Worm (Caenorhabditis elegans) whole organism, L1 larva: ENCODE results near the gene C54D10.4.

Experiments
- C16A3.4 ChIP-seq: fragments of 150-350 bp; optimal IDR thresholded peaks from 2 replicates; lab custom pipeline; 2014; ENCODE audit warnings: missing biosample characterization, missing genetic modification characterization
- Y116A8C.19 ChIP-seq: sonication (generic microtip); optimal IDR thresholded peaks from 2 replicates; lab custom pipeline; 2016; ENCODE audit warnings: missing compliant biosample characterization, missing genetic modification characterization, borderline replicate concordance
- aly-2 ChIP-seq: fragments of 150-350 bp; optimal IDR thresholded peaks from 2 replicates; lab custom pipeline; 2014; ENCODE audit warnings: missing biosample characterization, missing genetic modification characterization
- ceh-63 ChIP-seq: fragments of 200-800 bp; sonication (Bioruptor generic); optimal IDR thresholded peaks from 2 replicates; lab custom pipeline; 2018; ENCODE audit warnings: mild to moderate bottlenecking, missing genetic modification characterization, missing compliant biosample characterization
- ceh-82 ChIP-seq, 3 experiments: fragments of 150-350 bp in 1 of 3; sonication (generic microtip) in 2 of 3; optimal IDR thresholded peaks; 2 replicates each; lab custom pipeline; 2014 to 2017; ENCODE audit warnings: missing biosample characterization in 3 of 3, missing genetic modification characterization in 3 of 3
- ceh-88 ChIP-seq: fragments of 200-800 bp; sonication (Bioruptor generic); IDR thresholded peaks from 2 replicates; pipeline ENCODE4 v1.3.6; 2022; ENCODE audit warnings: missing genetic modification characterization, missing compliant biosample characterization
- dsc-1 ChIP-seq: sonication (generic microtip); optimal IDR thresholded peaks from 2 replicates; lab custom pipeline; 2016; ENCODE audit warnings: mild to moderate bottlenecking, missing genetic modification characterization, missing compliant biosample characterization
- efl-3 ChIP-seq: fragments of 200-800 bp; sonication (Bioruptor generic); optimal IDR thresholded peaks from 2 replicates; lab custom pipeline; 2018; ENCODE audit warnings: mild to moderate bottlenecking, missing genetic modification characterization, missing compliant biosample characterization
- egl-13 ChIP-seq: sonication (generic microtip); optimal IDR thresholded peaks from 2 replicates; lab custom pipeline; 2016; ENCODE audit warnings: missing genotype, missing genetic modification reagents, missing genetic modification characterization, missing compliant biosample characterization
- elt-2 ChIP-seq: sonication (generic microtip); optimal IDR thresholded peaks from 2 replicates; lab custom pipeline; 2016; ENCODE audit warnings: missing genetic modification characterization, mild to moderate bottlenecking, inconsistent platforms, missing compliant biosample characterization, missing genetic modification reagents
- fkh-10 ChIP-seq: sonication (generic microtip); optimal IDR thresholded peaks from 2 replicates; lab custom pipeline; 2017; ENCODE audit warnings: missing biosample characterization, missing genetic modification reagents, missing genetic modification characterization
- fkh-4 ChIP-seq: sonication (generic microtip); optimal IDR thresholded peaks from 2 replicates; lab custom pipeline; 2016; ENCODE audit warnings: missing compliant biosample characterization, missing genetic modification characterization, borderline replicate concordance
- hlh-17 ChIP-seq: fragments of 200-800 bp; sonication (Bioruptor generic); optimal IDR thresholded peaks from 2 replicates; lab custom pipeline; 2018; ENCODE audit warnings: missing genetic modification characterization, mild to moderate bottlenecking, missing compliant biosample characterization, moderate library complexity, borderline replicate concordance
- hpl-2 ChIP-seq: fragments of 150-350 bp; optimal IDR thresholded peaks from 2 replicates; lab custom pipeline; 2014; ENCODE audit warnings: missing biosample characterization, missing genetic modification reagents, missing genetic modification characterization
- irx-1 ChIP-seq: sonication (generic microtip); optimal IDR thresholded peaks from 2 replicates; lab custom pipeline; 2016; ENCODE audit warnings: missing genetic modification characterization, missing compliant biosample characterization
- isw-1 ChIP-seq: fragments of 200-800 bp; sonication (Bioruptor generic); IDR thresholded peaks from 2 replicates; pipeline ENCODE4 v1.3.6; 2022; ENCODE audit warnings: missing genetic modification characterization, missing compliant biosample characterization
- jun-1 ChIP-seq: fragments of 150-350 bp; optimal IDR thresholded peaks from 2 replicates; lab custom pipeline; 2014; ENCODE audit warnings: missing biosample characterization, missing genetic modification reagents, missing genetic modification characterization
- lin-13 ChIP-seq: fragments of 150-350 bp; optimal IDR thresholded peaks from 2 replicates; lab custom pipeline; 2014; ENCODE audit warnings: missing biosample characterization, missing genetic modification reagents, missing genetic modification characterization
- lin-14 ChIP-seq: fragments of 200-800 bp; sonication (Bioruptor generic); optimal IDR thresholded peaks from 2 replicates; lab custom pipeline; 2018; ENCODE audit warnings: mild to moderate bottlenecking, missing genetic modification characterization, moderate library complexity, missing compliant biosample characterization
- mep-1 ChIP-seq: fragments of 150-350 bp; optimal IDR thresholded peaks from 2 replicates; lab custom pipeline; 2014; ENCODE audit warnings: missing biosample characterization, missing genetic modification characterization
- nhr-19 ChIP-seq: fragments of 200-800 bp; sonication (Bioruptor generic); conservative IDR thresholded peaks from 2 replicates; pipeline ENCODE4 v1.3.6; 2022; ENCODE audit warnings: missing genetic modification characterization, missing compliant biosample characterization
- nhr-237 ChIP-seq: fragments of 150-350 bp; optimal IDR thresholded peaks from 2 replicates; lab custom pipeline; 2014; ENCODE audit warnings: missing biosample characterization, missing genetic modification characterization
- nhr-71 ChIP-seq: sonication (generic microtip); optimal IDR thresholded peaks from 2 replicates; lab custom pipeline; 2016; ENCODE audit warnings: mild to moderate bottlenecking, missing genetic modification characterization, moderate library complexity, missing compliant biosample characterization
- nhr-84 ChIP-seq: sonication (generic microtip); optimal IDR thresholded peaks from 2 replicates; lab custom pipeline; 2017; ENCODE audit warnings: missing biosample characterization, missing genetic modification characterization
- pag-3 ChIP-seq: sonication (generic microtip); optimal IDR thresholded peaks from 2 replicates; lab custom pipeline; 2017; ENCODE audit warnings: missing genetic modification characterization, mild to moderate bottlenecking, missing compliant biosample characterization, antibody characterized with exemption, borderline replicate concordance; ENCODE audit not compliant: insufficient read depth
- pax-3 ChIP-seq: fragments of 200-800 bp; sonication (Bioruptor generic); optimal IDR thresholded peaks from 2 replicates; lab custom pipeline; 2018; ENCODE audit warnings: mild to moderate bottlenecking, missing genetic modification characterization, moderate library complexity, missing compliant biosample characterization
- skn-1 ChIP-seq: fragments of 150-350 bp; optimal IDR thresholded peaks from 2 replicates; lab custom pipeline; 2014; ENCODE audit warnings: missing biosample characterization, missing genetic modification characterization
- snpc-4 ChIP-seq: fragments of 150-350 bp; optimal IDR thresholded peaks from 2 replicates; lab custom pipeline; 2014; ENCODE audit warnings: missing biosample characterization, missing genetic modification characterization
- sox-4 ChIP-seq: sonication (generic microtip); optimal IDR thresholded peaks from 2 replicates; lab custom pipeline; 2016; ENCODE audit warnings: missing genetic modification characterization, missing compliant biosample characterization
- sup-37 ChIP-seq: fragments of 200-800 bp; sonication (Bioruptor generic); optimal IDR thresholded peaks from 2 replicates; lab custom pipeline; 2018; ENCODE audit warnings: mild to moderate bottlenecking, missing genetic modification characterization, missing compliant biosample characterization
- swsn-7 ChIP-seq: sonication (generic microtip); optimal IDR thresholded peaks from 2 replicates; lab custom pipeline; 2016; ENCODE audit warnings: missing genetic modification characterization, missing compliant biosample characterization
- tbx-2 ChIP-seq: sonication (generic microtip); optimal IDR thresholded peaks from 2 replicates; lab custom pipeline; 2016; ENCODE audit warnings: missing genetic modification characterization, missing compliant biosample characterization
- tlp-1 ChIP-seq: fragments of 150-350 bp; optimal IDR thresholded peaks from 2 replicates; lab custom pipeline; 2014; ENCODE audit warnings: missing biosample characterization, missing genetic modification characterization
- unc-30 ChIP-seq: sonication (generic microtip); optimal IDR thresholded peaks from 2 replicates; lab custom pipeline; 2017; ENCODE audit warnings: missing biosample characterization, missing genetic modification characterization
- unc-86 ChIP-seq: sonication (generic microtip); optimal IDR thresholded peaks from 2 replicates; lab custom pipeline; 2016; ENCODE audit warnings: missing genetic modification characterization, missing compliant biosample characterization
- unc-98 ChIP-seq: fragments of 200-800 bp; sonication (Bioruptor generic); IDR thresholded peaks from 2 replicates; pipeline ENCODE4 v1.3.6; 2022; ENCODE audit warnings: missing genetic modification characterization, missing compliant biosample characterization
- vab-15 ChIP-seq: sonication (generic microtip); optimal IDR thresholded peaks from 2 replicates; lab custom pipeline; 2017; ENCODE audit warnings: missing genotype, mild to moderate bottlenecking, missing genetic modification characterization, missing compliant biosample characterization
- xbp-1 ChIP-seq: sonication (generic microtip); optimal IDR thresholded peaks from 2 replicates; lab custom pipeline; 2016; ENCODE audit warnings: missing genetic modification characterization, missing compliant biosample characterization
- zag-1 ChIP-seq: fragments of 150-350 bp; optimal IDR thresholded peaks from 2 replicates; lab custom pipeline; 2014; ENCODE audit warnings: missing biosample characterization, missing genetic modification characterization
- ztf-4 ChIP-seq: fragments of 150-350 bp; optimal IDR thresholded peaks from 2 replicates; lab custom pipeline; 2014; ENCODE audit warnings: missing biosample characterization, missing genetic modification characterization

Gene C54D10.4

DNA sequence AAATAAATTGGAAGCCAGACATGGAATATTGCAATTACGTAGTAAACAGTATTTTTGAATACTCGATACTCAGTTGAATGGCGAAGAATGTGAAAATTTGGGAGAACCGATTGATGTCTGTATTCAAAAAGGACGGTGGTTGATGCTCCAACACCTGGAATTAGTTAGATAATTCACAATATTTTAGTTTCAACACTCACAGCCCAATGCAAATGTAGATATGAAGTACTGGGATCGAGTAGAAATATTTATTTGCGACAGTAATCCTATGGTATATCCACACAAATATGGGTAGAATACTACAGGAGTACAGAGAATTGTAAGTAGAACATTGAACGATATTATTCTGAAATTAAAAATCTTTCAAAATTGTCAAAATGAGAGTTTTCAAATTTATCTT is 12.4 kb upstream of the C54D10.4 start:
- TF ChIP-seq ztf-4 (tag; lab: Kevin White, UChicago) (no peak), fkh-10 (GFP tag; lab: Kevin White, UChicago) (no peak), ceh-88 (GFP tag; lab: Robert Waterston, UW) (no peak), skn-1 (tag; lab: Kevin White, UChicago) (no peak), Y116A8C.19 (no peak)

DNA sequence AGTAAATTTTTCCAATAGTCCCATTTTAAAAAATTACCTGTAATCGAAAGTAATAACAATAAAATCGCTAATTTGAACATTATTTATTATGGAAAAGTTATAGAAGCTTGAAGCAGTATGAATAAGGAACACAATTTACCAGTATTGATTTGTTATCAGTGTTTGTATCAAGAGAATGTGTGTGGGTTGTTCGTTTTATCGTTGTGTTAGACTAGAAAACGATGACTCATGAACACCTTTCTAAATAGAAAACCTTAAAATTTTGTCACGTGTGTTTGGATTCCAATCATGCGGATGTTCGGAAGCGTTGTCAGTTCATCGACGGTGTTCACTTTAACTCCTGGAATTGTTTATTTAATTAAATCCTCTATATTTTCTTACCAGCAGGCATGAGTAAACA is 11.4 kb upstream of the C54D10.4 start, which contains the start of gene C54D10.13:
C54D10.13 (minus strand) TSS at position 179 of the 400 bp plus-strand sequence.
- TF ChIP-seq vab-15 (tag; lab: Kevin White, UChicago) (no peak), efl-3 (no peak), zag-1 (tag; lab: Kevin White, UChicago) (no peak), irx-1 (tag; lab: Kevin White, UChicago) (no peak), egl-13 (tag; lab: Kevin White, UChicago) (no peak), unc-98 (GFP tag; lab: Robert Waterston, UW) (no peak), nhr-19 (GFP tag; lab: Robert Waterston, UW) (no peak), nhr-71 (no peak), mep-1 (tag; lab: Kevin White, UChicago) (no peak), sup-37 (GFP tag; lab: Kevin White, UChicago) (no peak), tlp-1 (tag; lab: Kevin White, UChicago) (no peak), tbx-2 (tag; lab: Kevin White, UChicago) (no peak), snpc-4 (no peak)

DNA sequence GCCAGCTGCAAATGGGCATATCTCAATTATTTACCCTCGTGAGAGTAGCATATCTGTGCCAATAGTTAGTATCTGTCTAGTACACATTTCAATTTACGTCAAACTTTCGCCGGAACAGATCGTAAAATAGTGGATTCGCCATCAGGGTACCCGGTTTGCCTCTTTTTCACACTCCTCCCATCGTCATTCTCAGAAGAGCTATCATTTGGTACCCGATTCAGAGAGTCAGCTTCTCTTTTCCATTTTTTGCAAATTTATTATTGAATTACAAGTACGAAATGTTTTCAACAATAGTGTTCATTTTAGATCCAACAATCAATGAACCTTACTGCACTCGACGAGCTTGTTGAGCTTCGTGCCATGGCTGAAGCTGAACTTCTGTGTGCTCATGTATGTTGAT is 8.3 kb upstream of the C54D10.4 start, which contains the start of gene C54D10.5:
C54D10.5 (plus strand) TSS at position 301 of the 400 bp plus-strand sequence.
- TF ChIP-seq C16A3.4 (tag; lab: Kevin White, UChicago) (no peak), ceh-82 (tag; optimal IDR thresholded peaks at IDR 0.05; lab: Kevin White, UChicago) (no peak), snpc-4 (no peak), efl-3 (no peak), aly-2 (no peak), unc-30 (tag; lab: Kevin White, UChicago) (no peak), sox-4 (no peak), pag-3 (no peak), elt-2 (tag; lab: Kevin White, UChicago) (no peak)

DNA sequence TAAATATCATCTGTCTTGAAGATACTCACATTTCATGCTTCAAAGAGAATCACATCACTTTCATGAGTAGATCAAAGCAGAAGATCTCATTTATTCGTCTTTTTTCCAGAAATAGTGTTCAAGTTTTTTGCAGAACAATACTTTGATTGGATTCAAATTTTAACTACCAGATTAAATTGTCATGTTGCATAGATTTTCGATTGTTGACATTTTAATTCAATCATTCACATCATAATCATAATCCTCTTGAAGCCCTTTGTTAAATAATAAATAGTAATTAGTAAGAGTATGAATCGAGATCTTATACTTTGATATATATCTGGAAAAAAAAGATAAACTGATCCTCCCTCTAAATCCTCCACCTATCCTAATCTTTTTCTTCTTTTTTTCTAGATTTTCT is 7.1 kb upstream of the C54D10.4 start:
- no peak for TF ChIP-seq hlh-17
- peak; percentile 51 for TF ChIP-seq dsc-1 (tag; lab: Kevin White, UChicago)
- peak; percentile 70 for TF ChIP-seq pax-3
- no peak for TF ChIP-seq mep-1 (tag; lab: Kevin White, UChicago)

DNA sequence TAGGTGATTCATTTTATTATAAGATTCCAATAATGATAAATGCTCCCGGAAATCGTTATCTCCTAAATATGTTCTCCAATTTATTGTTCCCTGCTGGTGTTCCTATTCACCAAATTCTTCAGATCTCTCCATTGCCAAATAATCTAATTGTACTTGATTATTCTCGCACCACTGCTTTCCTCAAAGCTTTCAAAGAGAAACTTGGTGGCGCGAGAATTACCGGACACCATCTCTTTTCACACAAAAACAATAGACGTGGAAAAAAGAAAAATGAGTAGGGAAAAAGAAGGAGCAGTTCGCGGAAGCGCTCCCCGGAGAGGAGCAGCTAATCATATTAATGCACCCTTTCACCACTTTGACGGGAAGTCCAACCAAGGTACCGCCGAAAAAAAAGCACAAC is 617 bp upstream of the C54D10.4 start:
- TF ChIP-seq ceh-63 (GFP tag; lab: Kevin White, UChicago) (no peak), lin-14 (GFP tag; lab: Kevin White, UChicago) (peak; percentile 48), nhr-84 (no peak)
- TF ChIP-seq, all 84 proteins: peak for 1

DNA sequence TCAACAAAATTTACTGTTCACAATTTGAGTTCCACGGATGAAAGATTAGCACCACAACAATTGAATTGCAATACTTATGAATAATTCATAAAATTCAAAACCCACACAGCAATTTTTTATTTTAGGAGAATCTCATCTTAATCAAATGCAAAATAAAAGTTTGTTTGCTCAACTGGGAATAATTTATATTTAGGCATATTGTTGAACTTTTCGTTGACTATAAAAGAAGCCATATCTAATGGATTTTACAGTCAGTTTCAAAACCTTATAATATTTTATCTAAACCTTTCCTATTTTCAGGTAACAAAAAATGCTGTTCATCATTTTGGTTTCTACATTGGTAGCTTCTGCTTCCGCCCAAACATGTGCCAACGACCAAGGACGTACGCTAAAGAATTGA is 2.5 kb downstream of the C54D10.4 start, which contains the start of gene C54D10.3:
C54D10.3 (plus strand) TSS at position 301 of the 400 bp plus-strand sequence.
- TF ChIP-seq pag-3 (no peak), hlh-17 (no peak)

DNA sequence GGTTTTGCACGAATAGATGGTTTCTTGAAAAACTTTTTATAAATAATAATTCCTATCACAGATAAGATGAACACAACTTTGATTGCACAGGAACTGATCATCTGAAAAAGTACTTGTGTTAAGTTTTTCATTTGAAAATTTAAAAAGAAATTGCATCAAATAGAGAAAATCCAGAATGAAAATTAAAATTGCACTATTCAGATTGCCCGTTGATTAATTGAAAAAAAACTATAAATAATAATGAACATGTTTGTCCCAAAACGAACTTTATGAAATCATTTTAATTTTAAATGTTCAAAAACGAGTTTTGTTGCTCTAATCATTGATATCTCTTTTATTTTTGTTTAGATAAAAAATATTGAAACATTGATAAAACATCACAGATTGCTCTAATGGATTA is 3.5 kb downstream of the C54D10.4 start, which contains the start of gene cdr-3:
cdr-3 (minus strand) TSS at position 101 of the 400 bp plus-strand sequence.
- TF ChIP-seq vab-15 (tag; lab: Kevin White, UChicago) (no peak), jun-1 (tag; lab: Kevin White, UChicago) (no peak), isw-1 (no peak), unc-86 (tag; lab: Kevin White, UChicago) (no peak), fkh-10 (GFP tag; lab: Kevin White, UChicago) (no peak), zag-1 (tag; lab: Kevin White, UChicago) (no peak), mep-1 (tag; lab: Kevin White, UChicago) (no peak), lin-13 (no peak), nhr-237 (tag; lab: Kevin White, UChicago) (no peak), pag-3 (no peak), ceh-88 (GFP tag; lab: Robert Waterston, UW) (no peak), hpl-2 (no peak), xbp-1 (tag; lab: Kevin White, UChicago) (no peak), aly-2 (no peak), swsn-7 (tag; lab: Kevin White, UChicago) (no peak), ceh-63 (GFP tag; lab: Kevin White, UChicago) (no peak), fkh-4 (tag; lab: Kevin White, UChicago) (no peak)
